Worm (Caenorhabditis elegans): Measurements from ENCODE around the gene csa-1.

csa-1 gene

ce11 chrII:9291632-9292031 is 27.9 kb downstream of the csa-1 start, which contains the start of gene acs-7:
Gene acs-7, plus strand, starts transcription at chrII:9292017.
- no peak for TF ChIP-seq unc-62 (GFP tag; optimal IDR thresholded peaks at IDR 0.05)

- TF ChIP-seq unc-62 (GFP tag; optimal IDR thresholded peaks at IDR 0.05): no peak
Observed at ce11 chrII:9289127-9289526, 30.4 kb downstream of the csa-1 start.

ce11 chrII:9285171-9286025 is 34.1 kb downstream of the csa-1 start, which contains the start of gene mtrr-1:
Gene mtrr-1, plus strand, starts transcription at chrII:9285975.
- no peak for TF ChIP-seq unc-62 (GFP tag; optimal IDR thresholded peaks at IDR 0.05)

ce11 chrII:9284358-9285170 is 35.0 kb downstream of the csa-1 start:
- TF ChIP-seq unc-62 (GFP tag; optimal IDR thresholded peaks at IDR 0.05): no peak

- no peak for TF ChIP-seq unc-62 (GFP tag; optimal IDR thresholded peaks at IDR 0.05)
Observed at ce11 chrII:9283668-9284357, 35.7 kb downstream of the csa-1 start.

- no peak for TF ChIP-seq unc-62 (GFP tag; optimal IDR thresholded peaks at IDR 0.05)
Observed at ce11 chrII:9282787-9283186, 36.7 kb downstream of the csa-1 start.

ce11 chrII:9282065-9282464 is 37.5 kb downstream of the csa-1 start:
- TF ChIP-seq unc-62 (GFP tag; optimal IDR thresholded peaks at IDR 0.05): no peak

- no peak for TF ChIP-seq unc-62 (GFP tag; optimal IDR thresholded peaks at IDR 0.05)
Observed at ce11 chrII:9281595-9281994, 37.9 kb downstream of the csa-1 start.

ce11 chrII:9280846-9281245 is 38.7 kb downstream of the csa-1 start:
- TF ChIP-seq unc-62 (GFP tag; optimal IDR thresholded peaks at IDR 0.05): no peak

ce11 chrII:9280048-9280772 is 39.3 kb downstream of the csa-1 start, which contains the start of gene gldi-3:
Gene gldi-3, minus strand, starts transcription at chrII:9280098.
- no peak for TF ChIP-seq unc-62 (GFP tag; optimal IDR thresholded peaks at IDR 0.05)

- TF ChIP-seq unc-62 (GFP tag; optimal IDR thresholded peaks at IDR 0.05): no peak
Observed at ce11 chrII:9279016-9279415, 40.5 kb downstream of the csa-1 start.

ce11 chrII:9277153-9277552 is 42.4 kb downstream of the csa-1 start:
- TF ChIP-seq unc-62 (GFP tag; optimal IDR thresholded peaks at IDR 0.05): no peak

ce11 chrII:9275173-9275572 is 44.4 kb downstream of the csa-1 start:
- no peak for TF ChIP-seq unc-62 (GFP tag; optimal IDR thresholded peaks at IDR 0.05)

ce11 chrII:9274734-9275133 is 44.8 kb downstream of the csa-1 start:
- no peak for TF ChIP-seq unc-62 (GFP tag; optimal IDR thresholded peaks at IDR 0.05)

ce11 chrII:9273984-9274383 is 45.5 kb downstream of the csa-1 start:
- TF ChIP-seq unc-62 (GFP tag; optimal IDR thresholded peaks at IDR 0.05): no peak

All from whole organism, dauer.